Fruit fly (Drosophila melanogaster) whole organism, embryonic: ENCODE results near the gene CG11791.

Experiments used
- Asciz ChIP-seq: fragments of 200-800 bp; sonication (Bioruptor generic); optimal IDR thresholded peaks from 2 replicates; lab custom pipeline; 2017; ENCODE audit warnings: missing biosample characterization, mild to moderate bottlenecking, missing genetic modification characterization, missing genetic modification reagents
- CG10267 ChIP-seq: fragments of 200-800 bp; sonication (Bioruptor generic); optimal IDR thresholded peaks from 2 replicates; lab custom pipeline; 2018; ENCODE audit warnings: missing biosample characterization, mild to moderate bottlenecking, missing genetic modification characterization, moderate library complexity
- CG10431 ChIP-seq: fragments of 200-800 bp; sonication (Bioruptor generic); optimal IDR thresholded peaks from 3 replicates; lab custom pipeline; 2018; ENCODE audit warnings: missing biosample characterization, mild to moderate bottlenecking, missing genetic modification characterization
- CG10979 ChIP-seq: fragments of 200-800 bp; sonication (Bioruptor generic); optimal IDR thresholded peaks from 2 replicates; lab custom pipeline; 2018; ENCODE audit warnings: missing biosample characterization, mild to moderate bottlenecking, missing genetic modification characterization, moderate library complexity
- CG11247 ChIP-seq: fragments of 200-800 bp; sonication (Bioruptor generic); IDR thresholded peaks from 2 replicates; pipeline ENCODE4 v1.3.6; 2022; ENCODE audit warnings: missing biosample characterization, missing genetic modification characterization
- CG12219 ChIP-seq: fragments of 200-800 bp; sonication (Bioruptor generic); optimal IDR thresholded peaks from 3 replicates; lab custom pipeline; 2018; ENCODE audit warnings: missing biosample characterization, mild to moderate bottlenecking, missing genetic modification characterization
- CG13287 ChIP-seq: fragments of 200-800 bp; sonication (Bioruptor generic); IDR thresholded peaks from 2 replicates; pipeline ENCODE4 v1.3.6; 2022; ENCODE audit warnings: missing biosample characterization, missing genetic modification characterization; ENCODE audit not compliant: partially characterized antibody
- CG14860 ChIP-seq: fragments of 200-800 bp; sonication (Bioruptor generic); IDR thresholded peaks from 3 replicates; pipeline ENCODE4 v1.3.6; 2022; ENCODE audit warnings: missing biosample characterization, missing genetic modification characterization; ENCODE audit not compliant: partially characterized antibody
- CG16813 ChIP-seq: fragments of 200-800 bp; sonication (Bioruptor generic); IDR thresholded peaks from 3 replicates; pipeline ENCODE4 v1.3.6; 2022; ENCODE audit warnings: missing biosample characterization, missing genetic modification characterization; ENCODE audit not compliant: partially characterized antibody
- CG17829 ChIP-seq: fragments of 200-800 bp; optimal IDR thresholded peaks from 2 replicates; lab custom pipeline; 2019; ENCODE audit warnings: missing biosample characterization, mild to moderate bottlenecking, missing genetic modification characterization, moderate library complexity
- CG2116 ChIP-seq: fragments of 200-800 bp; sonication (Bioruptor generic); optimal IDR thresholded peaks from 3 replicates; lab custom pipeline; 2018; ENCODE audit warnings: missing biosample characterization, mild to moderate bottlenecking, missing genetic modification characterization
- CG31224 ChIP-seq: fragments of 200-800 bp; sonication (Bioruptor generic); IDR thresholded peaks from 2 replicates; pipeline ENCODE4 v1.3.6; 2022; ENCODE audit warnings: missing biosample characterization, missing genetic modification characterization
- CG31388 ChIP-seq: fragments of 200-800 bp; sonication (Bioruptor generic); optimal IDR thresholded peaks from 2 replicates; lab custom pipeline; 2016; ENCODE audit warnings: missing biosample characterization, missing genetic modification characterization
- CG32532 ChIP-seq: fragments of 200-800 bp; sonication (Bioruptor generic); IDR thresholded peaks from 2 replicates; pipeline ENCODE4 v1.3.6; 2022; ENCODE audit warnings: missing biosample characterization, missing genetic modification characterization
- CG4328 ChIP-seq: fragments of 200-800 bp; sonication (Bioruptor generic); optimal IDR thresholded peaks from 3 replicates; lab custom pipeline; 2017; ENCODE audit warnings: missing biosample characterization, missing genetic modification reagents, missing genetic modification characterization
- CG4707 ChIP-seq: fragments of 200-800 bp; sonication (Bioruptor generic); optimal IDR thresholded peaks from 2 replicates; lab custom pipeline; 2018; ENCODE audit warnings: missing biosample characterization, mild to moderate bottlenecking, missing genetic modification characterization, moderate library complexity
- CG7372 ChIP-seq: fragments of 200-800 bp; sonication (Bioruptor generic); IDR thresholded peaks from 2 replicates; pipeline ENCODE4 v1.3.6; 2022; ENCODE audit warnings: missing biosample characterization, missing genetic modification characterization
- CG9817 ChIP-seq: fragments of 200-800 bp; sonication (Bioruptor generic); optimal IDR thresholded peaks from 2 replicates; lab custom pipeline; 2018; ENCODE audit warnings: missing biosample characterization, mild to moderate bottlenecking, missing genetic modification characterization, moderate library complexity
- D19A ChIP-seq: fragments of 200-800 bp; optimal IDR thresholded peaks from 3 replicates; lab custom pipeline; 2019; ENCODE audit warnings: missing biosample characterization, mild to moderate bottlenecking, missing genetic modification characterization, moderate library complexity
- Deaf1 ChIP-seq: fragments of 200-800 bp; optimal IDR thresholded peaks from 3 replicates; lab custom pipeline; 2019; ENCODE audit warnings: missing biosample characterization, mild to moderate bottlenecking, missing genetic modification characterization, moderate library complexity
- Dek ChIP-seq: fragments of 200-800 bp; sonication (Bioruptor generic); optimal IDR thresholded peaks from 3 replicates; lab custom pipeline; 2019; ENCODE audit warnings: missing biosample characterization, mild to moderate bottlenecking, missing genetic modification characterization, moderate library complexity
- Dref ChIP-seq: fragments of 200-800 bp; sonication (Bioruptor generic); IDR thresholded peaks from 2 replicates; pipeline ENCODE4 v1.3.6; 2022; ENCODE audit warnings: missing biosample characterization, missing genetic modification characterization
- Fer1 ChIP-seq: fragments of 200-800 bp; sonication (Bioruptor generic); optimal IDR thresholded peaks from 2 replicates; lab custom pipeline; 2017; ENCODE audit warnings: missing biosample characterization, mild to moderate bottlenecking, missing genetic modification characterization
- Kr ChIP-seq: fragments of 200-800 bp; sonication (Bioruptor generic); optimal IDR thresholded peaks from 2 replicates; lab custom pipeline; 2017; ENCODE audit warnings: missing biosample characterization, mild to moderate bottlenecking, missing genetic modification characterization
- MBD-R2 ChIP-seq: fragments of 200-800 bp; sonication (Bioruptor generic); IDR thresholded peaks from 2 replicates; pipeline ENCODE4 v1.3.6; 2022; ENCODE audit warnings: missing biosample characterization, missing genetic modification characterization
- Med ChIP-seq: fragments of 200-800 bp; sonication (Bioruptor generic); peaks from one replicate; lab custom pipeline; 2016; ENCODE audit warnings: missing biosample characterization, missing genetic modification characterization, mild to moderate bottlenecking, inconsistent platforms, moderate library complexity
- Rfx ChIP-seq: fragments of 200-800 bp; sonication (Bioruptor generic); IDR thresholded peaks from 2 replicates; pipeline ENCODE4 v1.3.6; 2022; ENCODE audit warnings: missing biosample characterization, missing genetic modification characterization
- Sin3A ChIP-seq: fragments of >200 bp; optimal IDR thresholded peaks from 2 replicates; lab custom pipeline; 2018
- Sry-δ ChIP-seq: fragments of 200-800 bp; sonication (Bioruptor generic); optimal IDR thresholded peaks from 2 replicates; lab custom pipeline; 2016; ENCODE audit warnings: missing biosample characterization, missing genetic modification characterization
- Xbp1 ChIP-seq: fragments of 200-800 bp; sonication (Bioruptor generic); optimal IDR thresholded peaks from 3 replicates; lab custom pipeline; 2016; ENCODE audit warnings: missing biosample characterization, mild to moderate bottlenecking, missing genetic modification characterization
- amos ChIP-seq: fragments of 200-800 bp; sonication (Bioruptor generic); IDR thresholded peaks from 2 replicates; pipeline ENCODE4 v1.3.6; 2022; ENCODE audit warnings: missing biosample characterization, missing genetic modification characterization; ENCODE audit not compliant: partially characterized antibody
- ara ChIP-seq: fragments of 200-800 bp; sonication (Bioruptor generic); IDR thresholded peaks from 2 replicates; pipeline ENCODE4 v1.3.6; 2022; ENCODE audit warnings: missing biosample characterization, missing genetic modification characterization
- bigmax ChIP-seq: fragments of 200-800 bp; sonication (Bioruptor generic); optimal IDR thresholded peaks from 2 replicates; lab custom pipeline; 2018; ENCODE audit warnings: missing biosample characterization, mild to moderate bottlenecking, missing genetic modification characterization
- btn ChIP-seq: fragments of 200-800 bp; sonication (Bioruptor generic); optimal IDR thresholded peaks from 2 replicates; lab custom pipeline; 2016; ENCODE audit warnings: missing biosample characterization, missing genetic modification characterization
- croc ChIP-seq: fragments of 200-800 bp; sonication (Bioruptor generic); conservative IDR thresholded peaks from 3 replicates; pipeline ENCODE4 v1.3.6; 2022; ENCODE audit warnings: missing biosample characterization, missing genetic modification characterization
- crp ChIP-seq, 2 experiments: fragments of 200-800 bp; sonication (Bioruptor generic); optimal IDR thresholded peaks; 2 replicates in 1 of 2; 3 replicates in 1 of 2; lab custom pipeline; 2017; ENCODE audit warnings: missing biosample characterization in 2 of 2, missing genetic modification characterization in 2 of 2, mild to moderate bottlenecking in 1 of 2, moderate library complexity in 1 of 2
- en ChIP-seq: fragments of 200-800 bp; sonication (Bioruptor generic); optimal IDR thresholded peaks from 2 replicates; lab custom pipeline; 2016; ENCODE audit warnings: missing biosample characterization, missing genetic modification characterization
- exex ChIP-seq: fragments of 200-800 bp; sonication (Bioruptor generic); optimal IDR thresholded peaks from 4 replicates; lab custom pipeline; 2018; ENCODE audit warnings: missing biosample characterization, mild to moderate bottlenecking, missing genetic modification characterization, moderate library complexity
- gfzf ChIP-seq: fragments of 200-800 bp; sonication (Bioruptor generic); optimal IDR thresholded peaks from 2 replicates; lab custom pipeline; 2016; ENCODE audit warnings: missing biosample characterization, mild to moderate bottlenecking, missing genetic modification characterization, moderate library complexity
- ham ChIP-seq: fragments of 200-800 bp; sonication (Bioruptor generic); IDR thresholded peaks from 2 replicates; pipeline ENCODE4 v1.3.6; 2022; ENCODE audit warnings: missing biosample characterization, missing genetic modification characterization
- hth ChIP-seq: fragments of >200 bp; optimal IDR thresholded peaks from 2 replicates; lab custom pipeline; 2017; ENCODE audit warnings: inconsistent platforms
- jumu ChIP-seq: fragments of 200-800 bp; sonication (Bioruptor generic); optimal IDR thresholded peaks from 3 replicates; lab custom pipeline; 2016; ENCODE audit warnings: missing biosample characterization, missing genetic modification characterization
- lov ChIP-seq, 2 experiments: fragments of 200-800 bp in 1 of 2; fragments of >200 bp in 1 of 2; sonication (Bioruptor generic) in 1 of 2; IDR thresholded peaks in 1 of 2; optimal IDR thresholded peaks in 1 of 2; 2 replicates in 1 of 2; 3 replicates in 1 of 2; pipeline versions ENCODE4 v1.3.6 to Lab custom; 2017 to 2022; ENCODE audit warnings: missing biosample characterization in 1 of 2, missing genetic modification characterization in 1 of 2
- nerfin-2 ChIP-seq: fragments of 200-800 bp; sonication (Bioruptor generic); IDR thresholded peaks from 2 replicates; pipeline ENCODE4 v1.3.6; 2022; ENCODE audit warnings: missing biosample characterization, missing genetic modification characterization; ENCODE audit not compliant: partially characterized antibody
- odd ChIP-seq: fragments of 200-800 bp; sonication (Bioruptor generic); optimal IDR thresholded peaks from 2 replicates; lab custom pipeline; 2017; ENCODE audit warnings: missing biosample characterization, mild to moderate bottlenecking, missing genetic modification characterization
- pfk ChIP-seq: fragments of 200-800 bp; sonication (Bioruptor generic); optimal IDR thresholded peaks from 2 replicates; lab custom pipeline; 2018; ENCODE audit warnings: missing biosample characterization, mild to moderate bottlenecking, missing genetic modification characterization, moderate library complexity
- scrt ChIP-seq: fragments of 200-800 bp; sonication (Bioruptor generic); optimal IDR thresholded peaks from 2 replicates; lab custom pipeline; 2018; ENCODE audit warnings: missing biosample characterization, mild to moderate bottlenecking, missing genetic modification characterization, moderate library complexity
- sd ChIP-seq: fragments of 200-800 bp; sonication (Bioruptor generic); optimal IDR thresholded peaks from 3 replicates; lab custom pipeline; 2018; ENCODE audit warnings: missing biosample characterization, mild to moderate bottlenecking, missing genetic modification characterization, moderate library complexity
- sim ChIP-seq: fragments of 200-800 bp; sonication (Bioruptor generic); IDR thresholded peaks from 2 replicates; pipeline ENCODE4 v1.3.6; 2022; ENCODE audit warnings: missing biosample characterization, missing genetic modification characterization
- vvl ChIP-seq: fragments of 200-800 bp; sonication (Bioruptor generic); IDR thresholded peaks from 2 replicates; pipeline ENCODE4 v1.3.6; 2022; ENCODE audit warnings: missing biosample characterization, missing genetic modification characterization
- zf30C ChIP-seq: fragments of 200-800 bp; sonication (Bioruptor generic); optimal IDR thresholded peaks from 3 replicates; lab custom pipeline; 2018; ENCODE audit warnings: missing biosample characterization, mild to moderate bottlenecking, missing genetic modification characterization

Gene CG11791

dm6 chr3R:25056016-25056415 lies 6.6 kb downstream of the CG11791 start, which contains the start of the genes CG31111 and stac (continued):
- TF ChIP-seq CG13287 (GFP tag; lab: Robert Waterston, UW) (peak; percentile 37; the same call in 1 of the 2 replicates), D19A (tag; lab: Kevin White, UChicago) (no peak), btn (GFP tag; lab: Kevin White, UChicago) (no peak), Dref (GFP tag; lab: Robert Waterston, UW) (peak; percentile 66), nerfin-2 (GFP tag; lab: Robert Waterston, UW) (no peak), CG4707 (GFP tag; lab: Kevin White, UChicago) (no peak), exex (tag; lab: Kevin White, UChicago) (peak; percentile 29), Kr (GFP tag; lab: Kevin White, UChicago) (no peak), CG10979 (tag; lab: Kevin White, UChicago) (no peak), en (GFP tag; lab: Kevin White, UChicago) (no peak), CG7372 (GFP tag; lab: Robert Waterston, UW) (no peak), CG14860 (no peak), amos (GFP tag; lab: Robert Waterston, UW) (peak; percentile 7; the same call in 1 of the 2 replicates), CG11247 (GFP tag; lab: Robert Waterston, UW) (no peak), sd (tag; lab: Kevin White, UChicago) (peak; percentile 14), CG10267 (tag; lab: Kevin White, UChicago) (peak; percentile 4), Xbp1 (GFP tag; lab: Kevin White, UChicago) (no peak), vvl (GFP tag; lab: Robert Waterston, UW) (no peak), bigmax (GFP tag; lab: Kevin White, UChicago) (no peak), CG17829 (tag; lab: Kevin White, UChicago) (no peak), lov (optimal IDR thresholded peaks at IDR 0.05; lab: Kevin White, UChicago) (no peak), lov (GFP tag; IDR thresholded peaks at IDR 0.05; lab: Robert Waterston, UW) (no peak), MBD-R2 (peak; percentile 65), CG32532 (GFP tag; lab: Robert Waterston, UW) (no peak), crp (GFP tag; optimal IDR thresholded peaks at IDR 0.05; lab: Kevin White, UChicago) (peak in 1 of 2 experiments; percentile 17), CG16813 (GFP tag; lab: Robert Waterston, UW) (no peak), Sry-δ (GFP tag; lab: Kevin White, UChicago) (peak; percentile 4), CG4328 (GFP tag; lab: Kevin White, UChicago) (no peak), zf30C (GFP tag; lab: Kevin White, UChicago) (no peak), Sin3A (lab: Kevin White, UChicago) (no peak), Rfx (GFP tag; lab: Robert Waterston, UW) (no peak), hth (lab: Kevin White, UChicago) (no peak), gfzf (peak; percentile 49), Fer1 (peak; percentile 51), CG31388 (GFP tag; lab: Kevin White, UChicago) (no peak), Med (GFP tag; lab: Kevin White, UChicago) (peak; percentile 61), CG2116 (peak; percentile 98), CG9817 (no peak), ham (GFP tag; lab: Robert Waterston, UW) (no peak), scrt (GFP tag; lab: Kevin White, UChicago) (no peak), pfk (GFP tag; lab: Kevin White, UChicago) (peak; percentile 44), Dek (tag; lab: Kevin White, UChicago) (no peak), Asciz (GFP tag; lab: Kevin White, UChicago) (no peak), jumu (no peak), CG10431 (GFP tag; lab: Kevin White, UChicago) (no peak), CG12219 (GFP tag; lab: Kevin White, UChicago) (no peak), Deaf1 (tag; lab: Kevin White, UChicago) (no peak), croc (GFP tag; lab: Robert Waterston, UW) (no peak), CG31224 (no peak), ara (GFP tag; lab: Robert Waterston, UW) (no peak), sim (GFP tag; lab: Robert Waterston, UW) (no peak), odd (peak; percentile 18)
